Worm (Caenorhabditis elegans): ENCODE results near the gene unc-84.

DNA sequence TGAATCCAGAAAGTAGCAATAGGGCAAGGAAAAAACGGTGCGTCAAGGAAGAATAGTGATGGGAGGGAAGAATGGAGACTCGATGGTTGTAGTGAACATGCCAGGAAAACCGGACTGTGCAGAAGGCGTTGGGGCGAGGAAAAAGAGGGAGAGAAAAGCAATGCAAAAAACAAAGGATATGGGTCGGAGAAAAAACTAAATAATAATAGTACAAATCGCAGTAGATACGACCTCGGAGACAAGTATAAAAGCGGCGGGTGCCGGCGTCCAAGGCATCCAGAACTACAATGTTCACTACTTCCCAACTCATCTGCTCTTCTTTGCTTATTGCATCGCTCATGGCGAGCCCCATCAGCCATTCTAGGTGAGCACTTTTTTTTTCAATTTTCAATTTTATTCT is 47.8 kb upstream of the unc-84 start, which contains the start of gene R01E6.5:
- TF ChIP-seq egrh-3 (GFP tag; IDR thresholded peaks at IDR 0.05) (no peak), sea-2 (GFP tag; IDR thresholded peaks at IDR 0.05) (no peak), akir-1 (GFP tag; optimal IDR thresholded peaks at IDR 0.05) (no peak), pbrm-1 (GFP tag; IDR thresholded peaks at IDR 0.05) (no peak), unc-62 (GFP tag; optimal IDR thresholded peaks at IDR 0.05) (no peak), nfya-1 (tag; optimal IDR thresholded peaks at IDR 0.05; ENCODE audit: borderline replicate concordance, insufficient read depth) (no peak), lin-54 (GFP tag; optimal IDR thresholded peaks at IDR 0.05) (no peak), lin-26 (GFP tag; IDR thresholded peaks at IDR 0.05) (no peak), F57A8.1 (GFP tag; optimal IDR thresholded peaks at IDR 0.05) (no peak), ama-1 (optimal IDR thresholded peaks at IDR 0.05) (no peak), ama-1 (GFP tag; optimal IDR thresholded peaks at IDR 0.05) (no peak), nhr-80 (tag; optimal IDR thresholded peaks at IDR 0.05) (no peak), F10E7.11 (tag; optimal IDR thresholded peaks at IDR 0.05) (no peak), ekl-4 (GFP tag; IDR thresholded peaks at IDR 0.05) (no peak), snpc-4 (GFP tag; optimal IDR thresholded peaks at IDR 0.05) (no peak), snpc-4 (tag; optimal IDR thresholded peaks at IDR 0.05) (no peak)
